Worm (Caenorhabditis elegans): ENCODE results near the gene tsp-8.

DNA sequence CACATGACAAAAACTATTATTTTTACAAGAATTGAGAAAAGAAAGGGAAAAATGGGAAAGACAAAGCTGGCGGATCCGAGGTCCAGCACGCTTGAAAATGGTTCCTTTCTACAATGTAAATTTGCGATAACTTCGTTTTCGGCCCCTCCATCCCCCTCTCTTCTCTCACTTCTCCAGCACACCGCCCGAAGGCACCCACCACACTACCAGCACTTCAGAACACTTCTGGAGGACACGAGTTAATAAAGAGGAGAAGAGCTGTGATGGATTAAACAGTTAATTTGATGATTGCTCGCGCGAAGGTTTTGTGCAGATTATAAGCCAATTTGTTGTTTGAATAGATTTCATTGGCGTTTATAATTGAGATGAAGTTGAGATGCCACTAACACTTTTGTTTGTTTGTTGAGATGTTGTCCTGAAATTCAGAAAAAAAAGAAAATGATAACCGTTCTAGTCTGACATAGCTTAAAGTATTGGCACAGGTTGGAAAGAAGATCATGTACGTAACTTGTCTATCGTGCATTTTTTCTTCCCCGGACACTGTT is 34.6 kb downstream of the tsp-8 start:
- TF ChIP-seq aha-1 (tag; optimal IDR thresholded peaks at IDR 0.05) (no peak), lir-3 (tag; optimal IDR thresholded peaks at IDR 0.05; ENCODE audit: poor library complexity) (no peak), unc-130 (tag; optimal IDR thresholded peaks at IDR 0.05) (no peak), mep-1 (tag; optimal IDR thresholded peaks at IDR 0.05) (no peak), ceh-88 (GFP tag; IDR thresholded peaks at IDR 0.05) (no peak), vab-15 (tag; optimal IDR thresholded peaks at IDR 0.05) (no peak), snpc-4 (tag; optimal IDR thresholded peaks at IDR 0.05) (no peak), ces-1 (GFP tag; optimal IDR thresholded peaks at IDR 0.05) (no peak), nhr-11 (tag; optimal IDR thresholded peaks at IDR 0.05) (no peak), nhr-76 (tag; optimal IDR thresholded peaks at IDR 0.05) (no peak)
